Fruit fly (Drosophila melanogaster): ENCODE measurements around the gene Lip4.

Lip4 gene

dm6 chr2L:10522174-10522893 is 5.0 kb upstream of the Lip4 start:
- TF ChIP-seq foxo (GFP tag; optimal IDR thresholded peaks at IDR 0.05) (no peak), pan (optimal IDR thresholded peaks at IDR 0.05) (no peak), usp (GFP tag; optimal IDR thresholded peaks at IDR 0.05) (no peak), Jra (GFP tag; optimal IDR thresholded peaks at IDR 0.05) (no peak), CG9705 (GFP tag; optimal IDR thresholded peaks at IDR 0.05) (no peak), Hr78 (GFP tag; optimal IDR thresholded peaks at IDR 0.05) (no peak), Vsx2 (GFP tag; optimal IDR thresholded peaks at IDR 0.05; ENCODE audit: partially characterized antibody) (no peak), sv (GFP tag; optimal IDR thresholded peaks at IDR 0.05) (no peak), Hr83 (GFP tag; optimal IDR thresholded peaks at IDR 0.05; ENCODE audit: poor library complexity, severe bottlenecking) (no peak), Mio (GFP tag; optimal IDR thresholded peaks at IDR 0.05) (no peak)

dm6 chr2L:10528984-10529383 is 1.6 kb downstream of the Lip4 start:
- TF ChIP-seq Mio (GFP tag; optimal IDR thresholded peaks at IDR 0.05) (no peak), dl (GFP tag; optimal IDR thresholded peaks at IDR 0.05; ENCODE audit: insufficient read depth in 1 of 2, partially characterized antibody in 2 of 2) (no peak), woc (GFP tag; optimal IDR thresholded peaks at IDR 0.05) (no peak), Dfd (GFP tag; optimal IDR thresholded peaks at IDR 0.05) (no peak), Jra (GFP tag; optimal IDR thresholded peaks at IDR 0.05) (no peak), CrebA (GFP tag; optimal IDR thresholded peaks at IDR 0.05; ENCODE audit: borderline replicate concordance) (peak; percentile 1), rgr (GFP tag; optimal IDR thresholded peaks at IDR 0.05) (no peak), CG32264 (GFP tag; optimal IDR thresholded peaks at IDR 0.05) (no peak), OdsH (GFP tag; optimal IDR thresholded peaks at IDR 0.05) (no peak), Rel (GFP tag; optimal IDR thresholded peaks at IDR 0.05) (no peak), Rel (tag; optimal IDR thresholded peaks at IDR 0.05) (peak; percentile 90)

- TF ChIP-seq OdsH (GFP tag; optimal IDR thresholded peaks at IDR 0.05) (no peak), dl (GFP tag; optimal IDR thresholded peaks at IDR 0.05; ENCODE audit: insufficient read depth in 1 of 2, partially characterized antibody in 2 of 2) (no peak), foxo (GFP tag; optimal IDR thresholded peaks at IDR 0.05) (no peak), sv (GFP tag; optimal IDR thresholded peaks at IDR 0.05) (no peak), CrebA (GFP tag; optimal IDR thresholded peaks at IDR 0.05; ENCODE audit: borderline replicate concordance) (no peak), Sp1 (GFP tag; optimal IDR thresholded peaks at IDR 0.05) (no peak)
Measured at dm6 chr2L:10530089-10530488, 2.7 kb downstream of the Lip4 start.

DNA sequence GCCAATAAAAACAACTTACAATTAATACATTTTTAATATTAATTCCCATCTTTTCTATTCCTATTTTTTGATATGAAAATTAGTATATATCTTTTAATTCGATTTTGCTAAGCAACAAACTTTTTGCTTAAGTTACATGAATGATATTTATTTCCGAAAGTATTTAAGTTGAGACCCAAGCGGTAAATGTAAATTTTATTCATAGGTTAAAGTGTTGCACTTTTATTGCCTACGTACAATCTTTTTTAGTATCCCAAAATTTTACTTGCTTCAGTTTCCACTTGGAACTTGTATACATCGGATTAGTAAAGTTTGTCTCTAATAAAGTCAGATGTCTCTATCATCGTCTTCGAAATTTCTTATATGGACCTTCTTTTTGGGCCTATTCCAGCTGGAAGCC is 4.1 kb downstream of the Lip4 start, which contains the start of gene CG18301:
Gene CG18301 (plus strand): TSS at position 301 of the 400 bp plus-strand sequence.
- TF ChIP-seq Dfd (GFP tag; optimal IDR thresholded peaks at IDR 0.05) (no peak), jim (GFP tag; optimal IDR thresholded peaks at IDR 0.05) (no peak), Sp1 (GFP tag; optimal IDR thresholded peaks at IDR 0.05) (no peak), br (GFP tag; optimal IDR thresholded peaks at IDR 0.05) (no peak), Jra (GFP tag; optimal IDR thresholded peaks at IDR 0.05) (no peak), sv (GFP tag; optimal IDR thresholded peaks at IDR 0.05) (no peak), GATAd (GFP tag; optimal IDR thresholded peaks at IDR 0.05) (no peak)

DNA sequence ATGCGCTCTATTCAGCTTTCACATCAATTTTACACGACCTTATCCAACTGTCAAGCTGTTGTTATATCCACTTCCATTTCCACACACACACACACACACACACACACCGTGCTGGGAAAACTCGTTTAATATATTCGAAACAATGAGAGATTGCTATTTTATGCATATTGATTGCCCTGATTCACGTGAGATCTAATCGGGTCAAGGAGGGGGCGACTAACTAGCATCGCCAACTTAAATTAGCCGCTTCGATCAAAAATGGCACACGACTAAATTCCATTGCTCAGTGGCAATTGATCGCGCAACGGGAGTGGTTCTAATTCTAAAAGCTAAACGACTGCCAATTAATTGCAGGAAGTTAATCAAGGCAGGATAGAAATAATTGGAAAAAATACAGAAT is 6.7 kb downstream of the Lip4 start, which contains the start of gene CG18302:
Gene CG18302 (plus strand): TSS at position 301 of the 400 bp plus-strand sequence.
- TF ChIP-seq Jra (GFP tag; optimal IDR thresholded peaks at IDR 0.05) (no peak), woc (GFP tag; optimal IDR thresholded peaks at IDR 0.05) (no peak), sage (GFP tag; optimal IDR thresholded peaks at IDR 0.05) (no peak), dl (GFP tag; optimal IDR thresholded peaks at IDR 0.05; ENCODE audit: insufficient read depth in 1 of 2, partially characterized antibody in 2 of 2) (no peak)

DNA sequence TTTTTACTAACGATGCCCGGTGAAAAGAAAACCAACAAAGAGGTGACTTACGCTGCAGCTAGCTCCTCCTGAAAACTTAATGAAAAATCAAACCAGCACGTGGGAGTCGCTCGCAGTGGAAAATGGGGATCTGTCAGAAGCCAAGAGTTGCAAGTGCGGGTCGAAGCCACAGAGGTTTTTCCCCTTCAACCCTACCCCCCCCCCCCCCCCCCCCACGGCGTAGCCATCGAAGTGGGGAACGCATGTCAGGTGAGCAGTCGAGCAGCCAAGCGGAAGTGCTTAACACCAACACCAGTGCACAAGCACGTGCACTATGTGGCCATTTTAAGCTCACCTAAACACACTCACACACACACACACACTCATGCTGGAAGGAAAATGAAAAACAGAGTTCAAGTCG is 12.0 kb downstream of the Lip4 start:
- TF ChIP-seq psq (GFP tag; optimal IDR thresholded peaks at IDR 0.05) (no peak), CG9705 (GFP tag; optimal IDR thresholded peaks at IDR 0.05) (no peak), Dfd (GFP tag; optimal IDR thresholded peaks at IDR 0.05) (peak; percentile 82), fru (GFP tag; optimal IDR thresholded peaks at IDR 0.05) (no peak), HLH106 (tag; optimal IDR thresholded peaks at IDR 0.05) (no peak)

All from whole organism, wandering third instar larva.